Worm (Caenorhabditis elegans): ENCODE results near the gene snf-10.

The snf-10 gene

ce11 chrV:10426253-10426652, 14.4 kb downstream of the snf-10 start, which contains the start of gene apc-10:
apc-10 (minus strand) TSS chrV:10426353.
- TF ChIP-seq aly-2 (tag; optimal IDR thresholded peaks at IDR 0.05) (no peak), mbf-1 (tag; optimal IDR thresholded peaks at IDR 0.05) (no peak), ceh-82 (tag; optimal IDR thresholded peaks at IDR 0.05) (no peak), nhr-11 (tag; optimal IDR thresholded peaks at IDR 0.05) (no peak), unc-39 (tag; optimal IDR thresholded peaks at IDR 0.05) (no peak), snpc-4 (tag; optimal IDR thresholded peaks at IDR 0.05) (no peak), sma-3 (GFP tag; optimal IDR thresholded peaks at IDR 0.05) (no peak), nhr-6 (tag; optimal IDR thresholded peaks at IDR 0.05) (no peak), nhr-77 (tag; optimal IDR thresholded peaks at IDR 0.05) (no peak), sem-4 (tag; optimal IDR thresholded peaks at IDR 0.05) (no peak), lin-39 (tag; optimal IDR thresholded peaks at IDR 0.05) (no peak), lsy-2 (tag; optimal IDR thresholded peaks at IDR 0.05) (no peak), nhr-23 (tag; optimal IDR thresholded peaks at IDR 0.05) (no peak)

ce11 chrV:10425098-10425497, 15.5 kb downstream of the snf-10 start, which contains the start of gene col-12:
col-12 (minus strand) TSS chrV:10425198.
- TF ChIP-seq nhr-237 (tag; optimal IDR thresholded peaks at IDR 0.05) (no peak), ceh-16 (tag; optimal IDR thresholded peaks at IDR 0.05) (no peak), unc-62 (GFP tag; optimal IDR thresholded peaks at IDR 0.05) (no peak), crh-2 (tag; optimal IDR thresholded peaks at IDR 0.05) (no peak), ztf-4 (tag; optimal IDR thresholded peaks at IDR 0.05) (no peak), Y55F3AM.14 (GFP tag; optimal IDR thresholded peaks at IDR 0.05) (no peak), nhr-10 (tag; optimal IDR thresholded peaks at IDR 0.05) (no peak), nhr-12 (tag; optimal IDR thresholded peaks at IDR 0.05) (no peak), alr-1 (tag; optimal IDR thresholded peaks at IDR 0.05) (no peak), nhr-129 (tag; optimal IDR thresholded peaks at IDR 0.05) (no peak), sma-9 (GFP tag; optimal IDR thresholded peaks at IDR 0.05) (no peak), sma-9 (tag; optimal IDR thresholded peaks at IDR 0.05) (no peak), R02D3.7 (tag; optimal IDR thresholded peaks at IDR 0.05) (no peak), nhr-11 (tag; optimal IDR thresholded peaks at IDR 0.05) (no peak), zag-1 (tag; optimal IDR thresholded peaks at IDR 0.05) (no peak), dmd-4 (tag; optimal IDR thresholded peaks at IDR 0.05) (no peak), unc-55 (GFP tag; optimal IDR thresholded peaks at IDR 0.05) (no peak), sma-3 (GFP tag; optimal IDR thresholded peaks at IDR 0.05) (no peak)

- TF ChIP-seq nhr-77 (tag; optimal IDR thresholded peaks at IDR 0.05) (no peak), nhr-25 (tag; optimal IDR thresholded peaks at IDR 0.05) (peak; percentile 76), sma-3 (GFP tag; optimal IDR thresholded peaks at IDR 0.05) (peak; percentile 16), ztf-11 (tag; optimal IDR thresholded peaks at IDR 0.05) (no peak), nhr-11 (tag; optimal IDR thresholded peaks at IDR 0.05) (no peak), blmp-1 (tag; optimal IDR thresholded peaks at IDR 0.05; ENCODE audit: insufficient read depth) (peak; percentile 25)
These were observed 17.1 kb downstream of the snf-10 start for ce11 chrV:10423511-10423910.

- TF ChIP-seq lsy-2 (tag; optimal IDR thresholded peaks at IDR 0.05) = no peak
- TF ChIP-seq nhr-25 (tag; optimal IDR thresholded peaks at IDR 0.05) = no peak
- TF ChIP-seq lin-39 (tag; optimal IDR thresholded peaks at IDR 0.05) = no peak
- TF ChIP-seq ZK546.5 (tag; optimal IDR thresholded peaks at IDR 0.05) = no peak
- TF ChIP-seq lin-11 (tag; optimal IDR thresholded peaks at IDR 0.05) = no peak
- TF ChIP-seq F13H6.1 (tag; optimal IDR thresholded peaks at IDR 0.05) = no peak
- TF ChIP-seq nhr-10 (tag; optimal IDR thresholded peaks at IDR 0.05) = no peak
- TF ChIP-seq mab-5 (tag; optimal IDR thresholded peaks at IDR 0.05) = no peak
- no peak for TF ChIP-seq Y55F3AM.14 (GFP tag; optimal IDR thresholded peaks at IDR 0.05)
- TF ChIP-seq blmp-1 (tag; optimal IDR thresholded peaks at IDR 0.05; ENCODE audit: insufficient read depth) = no peak
These were observed 18.8 kb downstream of the snf-10 start, which contains the start of gene col-13 for ce11 chrV:10421802-10422201. col-13 (minus strand) TSS chrV:10421902.

- TF ChIP-seq dmd-4 (tag; optimal IDR thresholded peaks at IDR 0.05) = no peak
- no peak for TF ChIP-seq lsy-2 (tag; optimal IDR thresholded peaks at IDR 0.05)
- TF ChIP-seq nhr-12 (tag; optimal IDR thresholded peaks at IDR 0.05) = no peak
- no peak for TF ChIP-seq ZK546.5 (tag; optimal IDR thresholded peaks at IDR 0.05)
These were observed 21.7 kb downstream of the snf-10 start, which contains the start of gene F15H10.5 for ce11 chrV:10418961-10419360. F15H10.5 (minus strand) TSS chrV:10419061.
